Fruit fly (Drosophila melanogaster) whole organism, pupa: ENCODE results near the gene CG31751.

Source experiments
- CG10348 ChIP-seq: fragments of 200-800 bp; sonication (Bioruptor generic); IDR thresholded peaks from 2 replicates; pipeline ENCODE4 v1.3.6; 2022; ENCODE audit warnings: missing biosample characterization, missing genetic modification characterization
- CG12605 ChIP-seq: fragments of 200-800 bp; sonication (Bioruptor generic); IDR thresholded peaks from 2 replicates; pipeline ENCODE4 v1.3.6; 2022; ENCODE audit warnings: missing biosample characterization, missing genetic modification characterization
- CG13204 ChIP-seq: fragments of 200-800 bp; sonication (Bioruptor generic); optimal IDR thresholded peaks from 2 replicates; lab custom pipeline; 2018; ENCODE audit warnings: missing biosample characterization, mild to moderate bottlenecking, missing genetic modification characterization, moderate library complexity
- CG14655 ChIP-seq: fragments of 200-800 bp; sonication (Bioruptor generic); optimal IDR thresholded peaks from 3 replicates; lab custom pipeline; 2017; ENCODE audit warnings: mild to moderate bottlenecking, missing biosample characterization, missing genetic modification reagents, missing genetic modification characterization
- CG15710 ChIP-seq: fragments of 200-800 bp; sonication (Bioruptor generic); optimal IDR thresholded peaks from 2 replicates; lab custom pipeline; 2018; ENCODE audit warnings: missing biosample characterization, mild to moderate bottlenecking, missing genetic modification characterization, moderate library complexity
- CG17806 ChIP-seq: fragments of 200-800 bp; sonication (Bioruptor generic); optimal IDR thresholded peaks from 2 replicates; lab custom pipeline; 2018; ENCODE audit warnings: missing biosample characterization, mild to moderate bottlenecking, missing genetic modification characterization, moderate library complexity
- CG32121 ChIP-seq: fragments of 200-800 bp; sonication (Bioruptor generic); IDR thresholded peaks from 2 replicates; pipeline ENCODE4 v1.3.6; 2022; ENCODE audit warnings: missing biosample characterization, missing genetic modification characterization
- CG34367 ChIP-seq: fragments of 200-800 bp; sonication (Bioruptor generic); optimal IDR thresholded peaks from 2 replicates; lab custom pipeline; 2018; ENCODE audit warnings: missing biosample characterization, mild to moderate bottlenecking, missing genetic modification characterization
- CG4496 ChIP-seq: fragments of 200-800 bp; sonication (Bioruptor generic); IDR thresholded peaks from 3 replicates; pipeline ENCODE4 v1.3.6; 2022; ENCODE audit warnings: missing biosample characterization, missing genetic modification characterization
- CG8159 ChIP-seq: fragments of 200-800 bp; sonication (Bioruptor generic); optimal IDR thresholded peaks from 3 replicates; lab custom pipeline; 2018; ENCODE audit warnings: missing biosample characterization, mild to moderate bottlenecking, missing genetic modification characterization, moderate library complexity
- CG8301 ChIP-seq: fragments of 200-800 bp; sonication (Bioruptor generic); optimal IDR thresholded peaks from 2 replicates; lab custom pipeline; 2018; ENCODE audit warnings: missing biosample characterization, mild to moderate bottlenecking, missing genetic modification characterization
- CG9948 ChIP-seq: fragments of 200-800 bp; sonication (Bioruptor generic); optimal IDR thresholded peaks from 2 replicates; lab custom pipeline; 2018; ENCODE audit warnings: missing biosample characterization, mild to moderate bottlenecking, missing genetic modification characterization, moderate library complexity
- D1 ChIP-seq: fragments of 200-800 bp; sonication (Bioruptor generic); optimal IDR thresholded peaks from 2 replicates; lab custom pipeline; 2018; ENCODE audit warnings: missing biosample characterization, mild to moderate bottlenecking, missing genetic modification characterization, moderate library complexity
- EcR ChIP-seq: fragments of 200-800 bp; sonication (Bioruptor generic); optimal IDR thresholded peaks from 3 replicates; lab custom pipeline; 2019; ENCODE audit warnings: missing biosample characterization, missing genetic modification characterization, mild to moderate bottlenecking, moderate library complexity, missing genetic modification reagents
- Ets98B ChIP-seq: fragments of 200-800 bp; sonication (Bioruptor generic); IDR thresholded peaks from 2 replicates; pipeline ENCODE4 v1.3.6; 2022; ENCODE audit warnings: missing biosample characterization, missing genetic modification characterization
- Pif1A ChIP-seq: fragments of 200-800 bp; sonication (Bioruptor generic); optimal IDR thresholded peaks from 3 replicates; lab custom pipeline; 2016; ENCODE audit warnings: missing biosample characterization, missing genetic modification characterization
- Pif1B ChIP-seq: fragments of 200-800 bp; sonication (Bioruptor generic); optimal IDR thresholded peaks from 3 replicates; lab custom pipeline; 2016; ENCODE audit warnings: missing biosample characterization, missing genetic modification characterization
- Snoo ChIP-seq: fragments of 200-800 bp; sonication (Bioruptor generic); optimal IDR thresholded peaks from 3 replicates; lab custom pipeline; 2017; ENCODE audit warnings: missing biosample characterization, mild to moderate bottlenecking, missing genetic modification characterization, inconsistent platforms
- fd96Ca ChIP-seq: fragments of 200-800 bp; sonication (Bioruptor generic); IDR thresholded peaks from 3 replicates; pipeline ENCODE4 v1.3.6; 2022; ENCODE audit warnings: missing biosample characterization, missing genetic modification characterization
- gl ChIP-seq: fragments of 200-800 bp; sonication (Bioruptor generic); optimal IDR thresholded peaks from 2 replicates; lab custom pipeline; 2018; ENCODE audit warnings: missing biosample characterization, mild to moderate bottlenecking, missing genetic modification characterization
- rn ChIP-seq: fragments of 200-800 bp; sonication (Bioruptor generic); IDR thresholded peaks from 2 replicates; pipeline ENCODE4 v1.3.6; 2022; ENCODE audit warnings: missing biosample characterization, missing genetic modification characterization

Gene CG31751

dm6 chr2L:18641087-18641486 lies 35.9 kb upstream of the CG31751 start:
- TF ChIP-seq Ets98B (GFP tag; lab: Robert Waterston, UW) (no peak), rn (GFP tag; lab: Robert Waterston, UW) (no peak), CG17806 (tag; lab: Kevin White, UChicago) (no peak), CG4496 (no peak), CG12605 (no peak), CG14655 (GFP tag; lab: Kevin White, UChicago) (no peak), fd96Ca (GFP tag; lab: Robert Waterston, UW) (no peak), CG32121 (GFP tag; lab: Robert Waterston, UW) (no peak), CG34367 (tag; lab: Kevin White, UChicago) (no peak), CG15710 (tag; lab: Kevin White, UChicago) (no peak), CG8301 (no peak), Snoo (tag; lab: Kevin White, UChicago) (no peak), CG10348 (no peak), EcR (no peak), CG8159 (no peak), D1 (tag; lab: Kevin White, UChicago) (no peak), CG9948 (tag; lab: Kevin White, UChicago) (no peak), Pif1A (GFP tag; lab: Kevin White, UChicago) (no peak), CG13204 (no peak), Pif1B (no peak)
- TF ChIP-seq, all 21 proteins: peak for 0

- peak; percentile 59; the same call in 1 of the 3 replicates for TF ChIP-seq fd96Ca (GFP tag; lab: Robert Waterston, UW)
- peak; percentile 60 for TF ChIP-seq CG8301
- TF ChIP-seq Pif1A (GFP tag; lab: Kevin White, UChicago): peak; percentile 74
- no peak for TF ChIP-seq CG12605
- TF ChIP-seq rn (GFP tag; lab: Robert Waterston, UW): 0 out of 2 replicates have a peak, but pooled peaks have one; percentile 23
- TF ChIP-seq CG15710 (tag; lab: Kevin White, UChicago): peak; percentile 51
- peak; percentile 66 for TF ChIP-seq CG17806 (tag; lab: Kevin White, UChicago)
- TF ChIP-seq CG14655 (GFP tag; lab: Kevin White, UChicago): peak; percentile 62
- peak; percentile 27 for TF ChIP-seq gl (tag; lab: Kevin White, UChicago)
- TF ChIP-seq CG4496: peak; percentile 74; the same call in 2 of the 3 replicates
- no peak for TF ChIP-seq EcR
- TF ChIP-seq CG34367 (tag; lab: Kevin White, UChicago): peak; percentile 49
- TF ChIP-seq Snoo (tag; lab: Kevin White, UChicago): peak; percentile 69
- TF ChIP-seq CG13204: no peak
- TF ChIP-seq CG8159: peak; percentile 74
- no peak for TF ChIP-seq D1 (tag; lab: Kevin White, UChicago)
- TF ChIP-seq CG10348: no peak
- peak; percentile 58 for TF ChIP-seq CG9948 (tag; lab: Kevin White, UChicago)
- peak; percentile 59 for TF ChIP-seq Pif1B
- TF ChIP-seq Ets98B (GFP tag; lab: Robert Waterston, UW): peak; percentile 36; the same call in 1 of the 2 replicates
- peak; percentile 52 for TF ChIP-seq CG32121 (GFP tag; lab: Robert Waterston, UW)
Observed at dm6 chr2L:18645468-18645867, 31.6 kb upstream of the CG31751 start.

- TF ChIP-seq fd96Ca (GFP tag; lab: Robert Waterston, UW): no peak
- TF ChIP-seq D1 (tag; lab: Kevin White, UChicago): no peak
- peak; percentile 24 for TF ChIP-seq CG8159
- peak; percentile 48 for TF ChIP-seq CG9948 (tag; lab: Kevin White, UChicago)
- peak; percentile 49 for TF ChIP-seq CG13204
- TF ChIP-seq CG14655 (GFP tag; lab: Kevin White, UChicago): peak; percentile 20
- peak; percentile 1 for TF ChIP-seq Pif1B
- TF ChIP-seq Snoo (tag; lab: Kevin White, UChicago): peak; percentile 48
- TF ChIP-seq CG15710 (tag; lab: Kevin White, UChicago): peak; percentile 70
- no peak for TF ChIP-seq CG12605
- no peak for TF ChIP-seq Ets98B (GFP tag; lab: Robert Waterston, UW)
- TF ChIP-seq CG4496: 0 out of 3 replicates have a peak, but pooled peaks have one; percentile 13
- TF ChIP-seq CG17806 (tag; lab: Kevin White, UChicago): peak; percentile 24
- TF ChIP-seq CG10348: no peak
- TF ChIP-seq CG8301: peak; percentile 27
- TF ChIP-seq CG32121 (GFP tag; lab: Robert Waterston, UW): no peak
- TF ChIP-seq rn (GFP tag; lab: Robert Waterston, UW): no peak
- no peak for TF ChIP-seq gl (tag; lab: Kevin White, UChicago)
- peak; percentile 58 for TF ChIP-seq Pif1A (GFP tag; lab: Kevin White, UChicago)
- TF ChIP-seq EcR: no peak
- TF ChIP-seq CG34367 (tag; lab: Kevin White, UChicago): peak; percentile 58
- TF ChIP-seq, all 21 proteins: peak for 12
Observed at dm6 chr2L:18647857-18648652, 29.0 kb upstream of the CG31751 start.

- TF ChIP-seq CG15710 (tag; lab: Kevin White, UChicago): no peak
- no peak for TF ChIP-seq Pif1A (GFP tag; lab: Kevin White, UChicago)
- no peak for TF ChIP-seq gl (tag; lab: Kevin White, UChicago)
- no peak for TF ChIP-seq CG8159
- no peak for TF ChIP-seq CG4496
- no peak for TF ChIP-seq CG13204
- no peak for TF ChIP-seq CG10348
- TF ChIP-seq CG17806 (tag; lab: Kevin White, UChicago): no peak
- no peak for TF ChIP-seq Snoo (tag; lab: Kevin White, UChicago)
- TF ChIP-seq D1 (tag; lab: Kevin White, UChicago): no peak
Observed at dm6 chr2L:18652663-18653327, 24.2 kb upstream of the CG31751 start, which contains the start of gene Cyp310a1. Gene Cyp310a1 (minus strand): TSS chr2L:18653010.

dm6 chr2L:18653328-18653675 lies 23.7 kb upstream of the CG31751 start:
- TF ChIP-seq CG13204 (peak; percentile 27), CG14655 (GFP tag; lab: Kevin White, UChicago) (peak; percentile 78), CG4496 (peak; percentile 77), fd96Ca (GFP tag; lab: Robert Waterston, UW) (peak; percentile 65), Pif1A (GFP tag; lab: Kevin White, UChicago) (peak; percentile 82), CG8301 (peak; percentile 74), gl (tag; lab: Kevin White, UChicago) (peak; percentile 50), CG17806 (tag; lab: Kevin White, UChicago) (peak; percentile 85), Snoo (tag; lab: Kevin White, UChicago) (peak; percentile 69), D1 (tag; lab: Kevin White, UChicago) (peak; percentile 62), CG34367 (tag; lab: Kevin White, UChicago) (peak; percentile 83), rn (GFP tag; lab: Robert Waterston, UW) (no peak), CG9948 (tag; lab: Kevin White, UChicago) (peak; percentile 74), Ets98B (GFP tag; lab: Robert Waterston, UW) (no peak; the same call in 1 of the 2 replicates), CG32121 (GFP tag; lab: Robert Waterston, UW) (no peak), CG15710 (tag; lab: Kevin White, UChicago) (peak; percentile 78), CG10348 (no peak), CG12605 (0 out of 2 replicates have a peak, but pooled peaks have one; percentile 23), CG8159 (peak; percentile 84), EcR (no peak), Pif1B (peak; percentile 86)
